Worm (Caenorhabditis elegans) whole organism, L1 larva: ENCODE data around the gene mpk-1.
A peak's percentile ranks its signal among the peaks of the same experiment; 100 is the strongest.

Experiments used
- C04F5.9 ChIP-seq: sonication (generic microtip); optimal IDR thresholded peaks from 2 replicates; lab custom pipeline; 2016; ENCODE audit warnings: missing genetic modification characterization, missing compliant biosample characterization
- aha-1 ChIP-seq: fragments of 150-350 bp; optimal IDR thresholded peaks from 2 replicates; lab custom pipeline; 2014; ENCODE audit warnings: missing biosample characterization, missing genetic modification characterization
- ama-1 ChIP-seq: fragments of 150-350 bp; optimal IDR thresholded peaks from 2 replicates; lab custom pipeline; 2014
- fkh-10 ChIP-seq: sonication (generic microtip); optimal IDR thresholded peaks from 2 replicates; lab custom pipeline; 2017; ENCODE audit warnings: missing biosample characterization, missing genetic modification reagents, missing genetic modification characterization
- jun-1 ChIP-seq: fragments of 150-350 bp; optimal IDR thresholded peaks from 2 replicates; lab custom pipeline; 2014; ENCODE audit warnings: missing biosample characterization, missing genetic modification reagents, missing genetic modification characterization
- lin-13 ChIP-seq: fragments of 150-350 bp; optimal IDR thresholded peaks from 2 replicates; lab custom pipeline; 2014; ENCODE audit warnings: missing biosample characterization, missing genetic modification reagents, missing genetic modification characterization
- lin-15B ChIP-seq: fragments of 150-350 bp; sonication (generic microtip); optimal IDR thresholded peaks from 3 replicates; lab custom pipeline; 2014; ENCODE audit warnings: missing biosample characterization, missing genetic modification characterization
- nhr-11 ChIP-seq: fragments of 150-350 bp; optimal IDR thresholded peaks from 2 replicates; lab custom pipeline; 2014; ENCODE audit warnings: missing biosample characterization, missing genetic modification characterization
- nhr-28 ChIP-seq: fragments of 150-350 bp; optimal IDR thresholded peaks from 2 replicates; lab custom pipeline; 2014; ENCODE audit warnings: missing biosample characterization, missing genetic modification characterization
- nhr-71 ChIP-seq: sonication (generic microtip); optimal IDR thresholded peaks from 2 replicates; lab custom pipeline; 2016; ENCODE audit warnings: mild to moderate bottlenecking, missing genetic modification characterization, moderate library complexity, missing compliant biosample characterization
- sptf-1 ChIP-seq: fragments of 150-350 bp; optimal IDR thresholded peaks from 2 replicates; lab custom pipeline; 2014; ENCODE audit warnings: missing biosample characterization, missing genetic modification characterization
- unc-62 ChIP-seq: fragments of 150-350 bp; optimal IDR thresholded peaks from 2 replicates; lab custom pipeline; 2014; ENCODE audit warnings: missing biosample characterization, missing genetic modification reagents, missing genetic modification characterization
- vab-15 ChIP-seq: sonication (generic microtip); optimal IDR thresholded peaks from 2 replicates; lab custom pipeline; 2017; ENCODE audit warnings: missing genotype, mild to moderate bottlenecking, missing genetic modification characterization, missing compliant biosample characterization
- ztf-4 ChIP-seq: fragments of 150-350 bp; optimal IDR thresholded peaks from 2 replicates; lab custom pipeline; 2014; ENCODE audit warnings: missing biosample characterization, missing genetic modification characterization

- TF ChIP-seq jun-1, result peak; percentile 45
- TF ChIP-seq ama-1 (lab: Kevin White, UChicago), result no peak
- TF ChIP-seq fkh-10 (GFP tag; lab: Kevin White, UChicago), result no peak
- no peak for TF ChIP-seq sptf-1 (tag; lab: Kevin White, UChicago)
- TF ChIP-seq lin-13 (GFP tag; lab: Kevin White, UChicago), result no peak
- TF ChIP-seq nhr-11 (tag; lab: Kevin White, UChicago), result no peak
- peak; percentile 76 for TF ChIP-seq nhr-71
- TF ChIP-seq C04F5.9 (tag; lab: Kevin White, UChicago), result peak; percentile 21
- TF ChIP-seq lin-15B, result peak; percentile 61
- TF ChIP-seq ztf-4 (tag; lab: Kevin White, UChicago), result peak; percentile 51
- no peak for TF ChIP-seq vab-15 (tag; lab: Kevin White, UChicago)
- no peak for TF ChIP-seq aha-1 (tag; lab: Kevin White, UChicago)
- TF ChIP-seq nhr-28 (tag; lab: Kevin White, UChicago), result no peak
- no peak for TF ChIP-seq unc-62 (GFP tag; lab: Kevin White, UChicago)
These were observed 57.0 kb downstream of the mpk-1 start, which contains the start of the genes rnf-121 and C16C10.4 for ce11 chrIII:4170903-4171377.
